Fruit fly (Drosophila melanogaster) whole organism, embryonic: Measurements from ENCODE around the gene BthD.

Experiments used
- ATbp ChIP-seq: fragments of 200-800 bp; sonication (Bioruptor generic); optimal IDR thresholded peaks from 2 replicates; lab custom pipeline; 2017; ENCODE audit warnings: missing biosample characterization, mild to moderate bottlenecking, missing genetic modification characterization, missing genetic modification reagents
- Abd-B ChIP-seq: fragments of 200-800 bp; sonication (Bioruptor generic); optimal IDR thresholded peaks from 2 replicates; lab custom pipeline; 2018; ENCODE audit warnings: missing biosample characterization, mild to moderate bottlenecking, missing genetic modification characterization, moderate library complexity
- CG10147 ChIP-seq: fragments of 200-800 bp; sonication (Bioruptor generic); optimal IDR thresholded peaks from 2 replicates; lab custom pipeline; 2019; ENCODE audit warnings: missing biosample characterization, mild to moderate bottlenecking, missing genetic modification characterization, moderate library complexity
- CG10462 ChIP-seq: fragments of 200-800 bp; sonication (Bioruptor generic); optimal IDR thresholded peaks from 2 replicates; lab custom pipeline; 2016; ENCODE audit warnings: missing biosample characterization, missing genetic modification characterization
- CG12219 ChIP-seq: fragments of 200-800 bp; sonication (Bioruptor generic); optimal IDR thresholded peaks from 3 replicates; lab custom pipeline; 2018; ENCODE audit warnings: missing biosample characterization, mild to moderate bottlenecking, missing genetic modification characterization
- CG12236 ChIP-seq: fragments of 200-800 bp; sonication (Bioruptor generic); optimal IDR thresholded peaks from 2 replicates; lab custom pipeline; 2016; ENCODE audit warnings: missing biosample characterization, missing genetic modification characterization
- CG12299 ChIP-seq: fragments of 200-800 bp; sonication (Bioruptor generic); optimal IDR thresholded peaks from 2 replicates; lab custom pipeline; 2018; ENCODE audit warnings: missing biosample characterization, mild to moderate bottlenecking, missing genetic modification characterization
- CG1233 ChIP-seq: fragments of 200-800 bp; sonication (Bioruptor generic); optimal IDR thresholded peaks from 4 replicates; lab custom pipeline; 2018; ENCODE audit warnings: missing biosample characterization, mild to moderate bottlenecking, missing genetic modification characterization
- CG13296 ChIP-seq: fragments of 200-800 bp; sonication (Bioruptor generic); optimal IDR thresholded peaks from 3 replicates; lab custom pipeline; 2018; ENCODE audit warnings: missing biosample characterization, mild to moderate bottlenecking, missing genetic modification characterization
- CG14014 ChIP-seq: fragments of 200-800 bp; sonication (Bioruptor generic); IDR thresholded peaks from 2 replicates; pipeline ENCODE4 v1.3.6; 2022; ENCODE audit warnings: missing biosample characterization, missing genetic modification characterization
- CG14667 ChIP-seq: fragments of 200-800 bp; sonication (Bioruptor generic); IDR thresholded peaks from 2 replicates; pipeline ENCODE4 v1.3.6; 2022; ENCODE audit warnings: missing biosample characterization, missing genetic modification characterization
- CG15073 ChIP-seq: fragments of 200-800 bp; sonication (Bioruptor generic); optimal IDR thresholded peaks from 2 replicates; lab custom pipeline; 2016; ENCODE audit warnings: missing biosample characterization, missing genetic modification characterization
- CG15601 ChIP-seq: fragments of 200-800 bp; sonication (Bioruptor generic); optimal IDR thresholded peaks from 3 replicates; lab custom pipeline; 2019; ENCODE audit warnings: missing biosample characterization, mild to moderate bottlenecking, missing genetic modification characterization, moderate library complexity
- CG18011 ChIP-seq: fragments of 200-800 bp; sonication (Bioruptor generic); optimal IDR thresholded peaks from 2 replicates; lab custom pipeline; 2017; ENCODE audit warnings: missing biosample characterization, missing genetic modification characterization, mild to moderate bottlenecking, moderate library complexity, missing genotype
- CG18262 ChIP-seq: fragments of 200-800 bp; optimal IDR thresholded peaks from 3 replicates; lab custom pipeline; 2019; ENCODE audit warnings: missing biosample characterization, mild to moderate bottlenecking, missing genetic modification characterization, moderate library complexity
- CG2116 ChIP-seq: fragments of 200-800 bp; sonication (Bioruptor generic); optimal IDR thresholded peaks from 3 replicates; lab custom pipeline; 2018; ENCODE audit warnings: missing biosample characterization, mild to moderate bottlenecking, missing genetic modification characterization
- CG2199 ChIP-seq: fragments of 200-800 bp; sonication (Bioruptor generic); IDR thresholded peaks from 3 replicates; pipeline ENCODE4 v1.3.6; 2022; ENCODE audit warnings: missing biosample characterization, missing genetic modification characterization
- CG2678 ChIP-seq: fragments of 200-800 bp; sonication (Bioruptor generic); optimal IDR thresholded peaks from 3 replicates; lab custom pipeline; 2019; ENCODE audit warnings: missing biosample characterization, mild to moderate bottlenecking, missing genetic modification characterization, moderate library complexity
- CG32532 ChIP-seq: fragments of 200-800 bp; sonication (Bioruptor generic); IDR thresholded peaks from 2 replicates; pipeline ENCODE4 v1.3.6; 2022; ENCODE audit warnings: missing biosample characterization, missing genetic modification characterization
- CG32772 ChIP-seq: fragments of 200-800 bp; sonication (Bioruptor generic); IDR thresholded peaks from 2 replicates; pipeline ENCODE4 v1.3.6; 2022; ENCODE audit warnings: missing biosample characterization, missing genetic modification characterization
- CG33557 ChIP-seq: fragments of 200-800 bp; sonication (Bioruptor generic); optimal IDR thresholded peaks from 2 replicates; lab custom pipeline; 2019; ENCODE audit warnings: missing biosample characterization, mild to moderate bottlenecking, missing genetic modification characterization, moderate library complexity
- CG6254 ChIP-seq: fragments of 200-800 bp; sonication (Bioruptor generic); optimal IDR thresholded peaks from 3 replicates; lab custom pipeline; 2017; ENCODE audit warnings: mild to moderate bottlenecking, missing biosample characterization, missing genetic modification reagents, missing genetic modification characterization
- CG6765 ChIP-seq: fragments of 200-800 bp; sonication (Bioruptor generic); optimal IDR thresholded peaks from 3 replicates; lab custom pipeline; 2017; ENCODE audit warnings: missing biosample characterization, mild to moderate bottlenecking, missing genetic modification characterization
- Dip3 ChIP-seq: fragments of 200-800 bp; sonication (Bioruptor generic); optimal IDR thresholded peaks from 3 replicates; lab custom pipeline; 2016; ENCODE audit warnings: missing biosample characterization, missing genetic modification characterization
- Doc3 ChIP-seq: fragments of 200-800 bp; sonication (Bioruptor generic); IDR thresholded peaks from 3 replicates; pipeline ENCODE4 v1.3.6; 2022; ENCODE audit warnings: missing biosample characterization, missing genetic modification characterization; ENCODE audit not compliant: partially characterized antibody
- Drgx ChIP-seq: fragments of 200-800 bp; sonication (Bioruptor generic); IDR thresholded peaks from 2 replicates; pipeline ENCODE4 v1.3.6; 2022; ENCODE audit warnings: missing biosample characterization, missing genetic modification characterization
- Lim3 ChIP-seq: fragments of 200-800 bp; sonication (Bioruptor generic); IDR thresholded peaks from 2 replicates; pipeline ENCODE4 v1.3.6; 2022; ENCODE audit warnings: missing biosample characterization, missing genetic modification characterization
- Oaz ChIP-seq: fragments of 200-800 bp; sonication (Bioruptor generic); IDR thresholded peaks from 2 replicates; pipeline ENCODE4 v1.3.6; 2022; ENCODE audit warnings: missing biosample characterization, missing genetic modification characterization
- Rfx ChIP-seq: fragments of 200-800 bp; sonication (Bioruptor generic); IDR thresholded peaks from 2 replicates; pipeline ENCODE4 v1.3.6; 2022; ENCODE audit warnings: missing biosample characterization, missing genetic modification characterization
- Sin3A ChIP-seq: fragments of >200 bp; optimal IDR thresholded peaks from 2 replicates; lab custom pipeline; 2018
- Six4 ChIP-seq: fragments of 200-800 bp; sonication (Bioruptor generic); optimal IDR thresholded peaks from 2 replicates; lab custom pipeline; 2016; ENCODE audit warnings: missing biosample characterization, missing genetic modification characterization
- ase ChIP-seq: fragments of 200-800 bp; sonication (Bioruptor generic); IDR thresholded peaks from 3 replicates; pipeline ENCODE4 v1.3.6; 2022; ENCODE audit warnings: missing biosample characterization, missing genetic modification characterization
- br ChIP-seq: fragments of >200 bp; optimal IDR thresholded peaks from 2 replicates; lab custom pipeline; 2017
- crp ChIP-seq, 2 experiments: fragments of 200-800 bp; sonication (Bioruptor generic); optimal IDR thresholded peaks; 2 replicates in 1 of 2; 3 replicates in 1 of 2; lab custom pipeline; 2017; ENCODE audit warnings: missing biosample characterization in 2 of 2, missing genetic modification characterization in 2 of 2, mild to moderate bottlenecking in 1 of 2, moderate library complexity in 1 of 2
- disco-r ChIP-seq: fragments of 200-800 bp; sonication (Bioruptor generic); optimal IDR thresholded peaks from 2 replicates; lab custom pipeline; 2016; ENCODE audit warnings: missing biosample characterization, missing genetic modification characterization
- dm ChIP-seq: fragments of 200-800 bp; sonication (Bioruptor generic); optimal IDR thresholded peaks from 3 replicates; lab custom pipeline; 2016; ENCODE audit warnings: missing biosample characterization, missing genetic modification characterization
- dmrt11E ChIP-seq: fragments of 200-800 bp; sonication (Bioruptor generic); optimal IDR thresholded peaks from 3 replicates; lab custom pipeline; 2018; ENCODE audit warnings: missing biosample characterization, mild to moderate bottlenecking, missing genetic modification characterization, moderate library complexity
- dpn ChIP-seq, 2 experiments: fragments of 200-800 bp; sonication (Bioruptor generic); optimal IDR thresholded peaks; 3 replicates each; lab custom pipeline; 2016; ENCODE audit warnings: missing biosample characterization in 2 of 2, missing genetic modification characterization in 2 of 2
- en ChIP-seq: fragments of 200-800 bp; sonication (Bioruptor generic); optimal IDR thresholded peaks from 2 replicates; lab custom pipeline; 2016; ENCODE audit warnings: missing biosample characterization, missing genetic modification characterization
- fd96Cb ChIP-seq: fragments of 200-800 bp; sonication (Bioruptor generic); optimal IDR thresholded peaks from 2 replicates; lab custom pipeline; 2018; ENCODE audit warnings: missing biosample characterization, mild to moderate bottlenecking, missing genetic modification characterization, moderate library complexity
- grn ChIP-seq: fragments of 200-800 bp; sonication (Bioruptor generic); optimal IDR thresholded peaks from 3 replicates; lab custom pipeline; 2017; ENCODE audit warnings: missing biosample characterization, missing genetic modification characterization
- gsb ChIP-seq: fragments of 200-800 bp; sonication (Bioruptor generic); IDR thresholded peaks from 2 replicates; pipeline ENCODE4 v1.3.6; 2022; ENCODE audit warnings: missing biosample characterization, missing genetic modification characterization
- onecut ChIP-seq: fragments of 200-800 bp; sonication (Bioruptor generic); IDR thresholded peaks from 2 replicates; pipeline ENCODE4 v1.3.6; 2022; ENCODE audit warnings: missing biosample characterization, missing genetic modification characterization
- org-1 ChIP-seq: fragments of 200-800 bp; sonication (Bioruptor generic); optimal IDR thresholded peaks from 2 replicates; lab custom pipeline; 2017; ENCODE audit warnings: missing biosample characterization, missing genetic modification characterization
- otp ChIP-seq: fragments of 200-800 bp; sonication (Bioruptor generic); IDR thresholded peaks from 3 replicates; pipeline ENCODE4, ENCODE4 v1.3.6; 2022; ENCODE audit warnings: missing biosample characterization, missing genetic modification characterization
- pan ChIP-seq, 4 experiments: fragments of >200 bp in 3 of 4; fragments of 200-800 bp in 1 of 4; sonication (Bioruptor generic) in 1 of 4; optimal IDR thresholded peaks in 3 of 4; IDR thresholded peaks in 1 of 4; 2 replicates each; pipeline versions ENCODE4 v1.3.6 to Lab custom; 2017 to 2022; ENCODE audit warnings: missing biosample characterization in 2 of 4, missing genetic modification characterization in 2 of 4, mixed read lengths in 1 of 4
- pum ChIP-seq: fragments of 200-800 bp; sonication (Bioruptor generic); optimal IDR thresholded peaks from 2 replicates; lab custom pipeline; 2016; ENCODE audit warnings: missing biosample characterization, missing genetic modification characterization
- scrt ChIP-seq: fragments of 200-800 bp; sonication (Bioruptor generic); optimal IDR thresholded peaks from 2 replicates; lab custom pipeline; 2018; ENCODE audit warnings: missing biosample characterization, mild to moderate bottlenecking, missing genetic modification characterization, moderate library complexity
- toy ChIP-seq: fragments of 200-800 bp; sonication (Bioruptor generic); IDR thresholded peaks from 2 replicates; pipeline ENCODE4 v1.3.6; 2022; ENCODE audit warnings: missing biosample characterization, missing genetic modification characterization
- wor ChIP-seq: fragments of 200-800 bp; sonication (Bioruptor generic); IDR thresholded peaks from 2 replicates; pipeline ENCODE4 v1.3.6; 2022; ENCODE audit warnings: missing biosample characterization, missing genetic modification characterization

The BthD gene

dm6 chrX:13639998-13640691, 28.2 kb downstream of the BthD start (continued):
- TF ChIP-seq toy (GFP tag; lab: Robert Waterston, UW) (peak; percentile 96), CG18011 (peak; percentile 91), disco-r (GFP tag; lab: Kevin White, UChicago) (peak; percentile 98), Dip3 (GFP tag; lab: Kevin White, UChicago) (peak; percentile 98), CG10147 (GFP tag; lab: Kevin White, UChicago) (peak; percentile 96), CG12236 (GFP tag; lab: Kevin White, UChicago) (peak; percentile 99), grn (GFP tag; lab: Kevin White, UChicago) (peak; percentile 86), Rfx (GFP tag; lab: Robert Waterston, UW) (peak; percentile 99), onecut (peak; percentile 98), dpn (GFP tag; optimal IDR thresholded peaks at IDR 0.05; lab: Kevin White, UChicago) (peak; percentile 99), CG32532 (GFP tag; lab: Robert Waterston, UW) (peak; percentile 99), CG18262 (tag; lab: Kevin White, UChicago) (peak; percentile 99), CG12219 (GFP tag; lab: Kevin White, UChicago) (peak; percentile 100), Lim3 (GFP tag; lab: Robert Waterston, UW) (peak; percentile 97), scrt (GFP tag; lab: Kevin White, UChicago) (peak; percentile 96), ase (peak; percentile 99), CG14667 (peak; percentile 98), br (lab: Kevin White, UChicago) (no peak), pan (optimal IDR thresholded peaks at IDR 0.05; lab: Kevin White, UChicago) (no peak), pan (GFP tag; optimal IDR thresholded peaks at IDR 0.05 in 1 of 2, IDR thresholded peaks at IDR 0.05 in 1 of 2) (peak in 1 of 2 experiments; percentile 99), CG10462 (GFP tag; lab: Kevin White, UChicago) (peak; percentile 98), Drgx (GFP tag; lab: Robert Waterston, UW) (peak; percentile 99), dm (peak; percentile 97), gsb (GFP tag; lab: Robert Waterston, UW) (peak; percentile 98), CG15073 (peak; percentile 87), crp (GFP tag; optimal IDR thresholded peaks at IDR 0.05; lab: Kevin White, UChicago) (peak in 1 of 2 experiments; percentile 72), Abd-B (GFP tag; lab: Kevin White, UChicago) (peak; percentile 97), Doc3 (GFP tag; lab: Robert Waterston, UW) (no peak), en (GFP tag; lab: Kevin White, UChicago) (peak; percentile 98), CG2678 (tag; lab: Kevin White, UChicago) (peak; percentile 99), CG13296 (GFP tag; lab: Kevin White, UChicago) (peak; percentile 99), ATbp (GFP tag; lab: Kevin White, UChicago) (peak; percentile 99), CG15601 (tag; lab: Kevin White, UChicago) (peak; percentile 97), CG6765 (GFP tag; lab: Kevin White, UChicago) (peak; percentile 96), CG32772 (peak; percentile 99), Oaz (GFP tag; lab: Robert Waterston, UW) (peak; percentile 99), CG2199 (peak; percentile 99), pum (GFP tag; lab: Kevin White, UChicago) (peak; percentile 98), fd96Cb (tag; lab: Kevin White, UChicago) (peak; percentile 99), CG14014 (GFP tag; lab: Robert Waterston, UW) (peak; percentile 99), Sin3A (lab: Kevin White, UChicago) (no peak), CG2116 (GFP tag; lab: Kevin White, UChicago) (peak; percentile 85), CG1233 (GFP tag; lab: Kevin White, UChicago) (peak; percentile 98), wor (GFP tag; lab: Robert Waterston, UW) (peak; percentile 98), CG33557 (peak; percentile 86), CG6254 (GFP tag; lab: Kevin White, UChicago) (peak; percentile 97), dmrt11E (tag; lab: Kevin White, UChicago) (peak; percentile 93), CG12299 (tag; lab: Kevin White, UChicago) (peak; percentile 98), Six4 (peak; percentile 98), org-1 (GFP tag; lab: Kevin White, UChicago) (peak; percentile 99), otp (GFP tag; lab: Robert Waterston, UW) (peak; percentile 99)
